Worm (Caenorhabditis elegans): Measurements from ENCODE around the gene Y56A3A.7.

Y56A3A.7 gene

DNA sequence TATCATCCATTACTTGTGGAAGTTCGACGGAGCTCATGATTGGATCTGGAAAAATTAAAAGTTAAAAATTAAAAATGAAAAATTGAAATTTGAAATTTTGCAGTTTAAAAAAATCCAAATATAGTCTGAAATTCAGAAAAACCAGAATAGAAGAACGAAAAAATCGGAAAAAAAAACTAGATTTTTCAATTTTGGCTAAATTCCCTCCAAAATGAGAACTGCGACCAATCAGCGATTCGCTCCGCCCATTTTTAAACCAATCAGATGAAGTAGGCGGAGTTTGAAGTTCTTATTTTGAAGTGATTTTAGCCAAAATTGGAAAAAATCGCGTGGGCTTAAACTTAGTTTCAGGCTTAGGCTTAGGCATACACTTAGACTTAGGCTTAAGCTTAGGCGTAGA lies at the start of gene Y56A3A.7:
Gene Y56A3A.7 (minus strand): TSS at position 47 of the 400 bp plus-strand sequence.
- TF ChIP-seq aha-1 (tag) (peak; percentile 53), snpc-4 (tag; optimal IDR thresholded peaks at IDR 0.05) (no peak), F10B5.3 (tag; optimal IDR thresholded peaks at IDR 0.05) (no peak)

DNA sequence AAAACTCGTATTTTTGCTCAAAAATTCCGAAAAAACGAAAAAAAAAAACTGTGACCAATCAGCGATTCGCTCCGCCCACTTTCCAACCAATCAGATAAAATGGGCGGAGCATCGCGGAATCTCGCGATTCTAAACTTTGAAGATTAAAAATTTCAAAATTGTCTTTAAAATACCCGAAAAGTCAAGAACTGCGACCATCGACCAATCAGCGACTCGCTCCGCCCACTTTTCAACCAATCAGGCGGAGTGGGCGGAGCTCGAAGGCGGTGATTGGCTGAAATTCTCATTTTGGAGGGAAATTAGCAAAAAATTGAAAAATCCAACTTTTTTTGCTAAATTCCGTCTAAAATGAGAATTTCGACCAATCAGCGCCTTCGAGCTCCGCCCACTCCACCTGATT lies 49.0 kb upstream of the Y56A3A.7 start:
- TF ChIP-seq php-3 (GFP tag; IDR thresholded peaks at IDR 0.05) (no peak), snpc-4 (tag; optimal IDR thresholded peaks at IDR 0.05) (no peak), F26F4.8 (GFP tag; conservative IDR thresholded peaks at IDR 0.05) (no peak), D1046.2 (GFP tag; IDR thresholded peaks at IDR 0.05) (no peak), zip-11 (GFP tag; IDR thresholded peaks at IDR 0.05) (no peak), aha-1 (tag) (no peak), R02D3.7 (tag; optimal IDR thresholded peaks at IDR 0.05) (no peak), nhr-41 (GFP tag; IDR thresholded peaks at IDR 0.05) (no peak), aly-2 (tag; optimal IDR thresholded peaks at IDR 0.05) (no peak)

DNA sequence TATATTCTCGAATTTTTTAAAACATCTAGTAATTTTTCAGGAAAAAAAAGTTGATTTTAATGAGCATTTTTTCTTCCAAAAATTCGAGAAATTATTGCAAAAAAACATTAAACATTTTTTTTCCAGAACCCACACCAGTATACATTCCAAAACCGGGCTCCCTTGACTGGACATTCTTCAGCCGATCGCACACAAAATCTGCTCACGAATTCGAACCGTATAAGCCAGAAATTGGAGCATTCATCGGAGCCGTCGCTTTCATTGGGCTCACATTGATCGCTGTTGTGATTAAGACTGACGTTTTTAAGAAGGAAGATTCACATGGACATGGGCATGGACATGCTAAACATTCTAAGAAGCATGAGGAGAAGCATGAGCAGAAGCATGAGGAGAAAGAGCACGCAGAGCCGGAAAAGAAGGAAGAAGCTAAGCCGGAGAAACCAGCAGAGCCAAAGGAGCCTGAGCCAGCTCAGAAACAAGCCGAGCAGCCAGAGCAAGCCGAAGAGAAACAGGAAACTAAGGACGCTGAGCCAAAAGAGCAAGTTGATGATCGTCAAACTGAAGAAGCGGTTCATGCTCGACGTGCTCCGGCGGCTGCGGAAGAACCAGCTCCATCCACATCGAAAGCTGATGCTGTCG lies 45.0 kb upstream of the Y56A3A.7 start:
- TF ChIP-seq set-16 (GFP tag; IDR thresholded peaks at IDR 0.05) (peak; percentile 82), F26F4.8 (GFP tag; conservative IDR thresholded peaks at IDR 0.05) (no peak), unc-62 (GFP tag; optimal IDR thresholded peaks at IDR 0.05 in 1 of 2) (peak in 1 of 2 experiments; percentile 94), unc-62 (tag; optimal IDR thresholded peaks at IDR 0.05) (no peak), mdl-1 (tag; optimal IDR thresholded peaks at IDR 0.05) (no peak), nhr-25 (tag; optimal IDR thresholded peaks at IDR 0.05; ENCODE audit: borderline replicate concordance, insufficient read depth) (no peak), lim-7 (GFP tag; IDR thresholded peaks at IDR 0.05) (no peak), mep-1 (tag; optimal IDR thresholded peaks at IDR 0.05) (no peak), dve-1 (tag; optimal IDR thresholded peaks at IDR 0.05; ENCODE audit: insufficient read depth) (no peak), saeg-2 (GFP tag; IDR thresholded peaks at IDR 0.05) (no peak), dmd-6 (GFP tag; IDR thresholded peaks at IDR 0.05) (no peak), ceh-28 (tag; optimal IDR thresholded peaks at IDR 0.05) (no peak), snpc-4 (tag; optimal IDR thresholded peaks at IDR 0.05) (no peak)

DNA sequence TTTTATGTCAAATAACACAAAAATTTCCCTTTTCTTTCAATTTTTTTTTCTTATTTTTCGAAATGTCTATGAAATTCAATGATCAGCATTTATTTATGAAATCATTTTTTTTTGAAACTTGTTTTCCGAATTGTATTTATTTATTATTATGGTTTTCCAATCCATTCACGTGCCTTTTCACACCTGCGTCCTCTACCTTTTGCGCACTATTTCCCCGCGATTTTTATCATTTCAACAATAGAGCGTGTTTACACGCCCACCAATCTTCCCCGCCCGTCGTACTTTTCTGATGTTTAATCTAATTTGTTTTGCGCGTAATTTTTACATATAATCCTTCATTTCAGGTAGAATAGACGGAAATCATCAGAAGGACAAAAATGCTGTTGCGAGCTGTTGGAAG lies 43.0 kb upstream of the Y56A3A.7 start, which contains the start of gene wah-1:
Gene wah-1 (plus strand): TSS at position 345 of the 400 bp plus-strand sequence.
- TF ChIP-seq pha-4 (GFP tag; IDR thresholded peaks at IDR 0.05): no peak
- peak; percentile 42 for TF ChIP-seq pha-4 (tag; optimal IDR thresholded peaks at IDR 0.05)
- TF ChIP-seq lsy-2 (tag; optimal IDR thresholded peaks at IDR 0.05): peak in 1 of 2 experiments; percentile 2
- TF ChIP-seq ama-1 (optimal IDR thresholded peaks at IDR 0.05): peak; percentile 59
- TF ChIP-seq daf-16 (GFP tag; optimal IDR thresholded peaks at IDR 0.05): peak in 1 of 2 experiments; percentile 28
- TF ChIP-seq daf-16 (tag; optimal IDR thresholded peaks at IDR 0.05): peak; percentile 96
- TF ChIP-seq ces-1 (GFP tag; optimal IDR thresholded peaks at IDR 0.05): no peak
- no peak for TF ChIP-seq set-16 (GFP tag; IDR thresholded peaks at IDR 0.05)
- TF ChIP-seq hlh-30 (tag; optimal IDR thresholded peaks at IDR 0.05; ENCODE audit: insufficient read depth): peak; percentile 87
- peak; percentile 32 for TF ChIP-seq dve-1 (tag; optimal IDR thresholded peaks at IDR 0.05; ENCODE audit: insufficient read depth)
- TF ChIP-seq egl-43 (GFP tag; IDR thresholded peaks at IDR 0.05): no peak
- peak in 1 of 2 experiments; percentile 74 for TF ChIP-seq mdl-1 (tag; optimal IDR thresholded peaks at IDR 0.05)
- TF ChIP-seq lin-38 (GFP tag; IDR thresholded peaks at IDR 0.05): peak; percentile 41

DNA sequence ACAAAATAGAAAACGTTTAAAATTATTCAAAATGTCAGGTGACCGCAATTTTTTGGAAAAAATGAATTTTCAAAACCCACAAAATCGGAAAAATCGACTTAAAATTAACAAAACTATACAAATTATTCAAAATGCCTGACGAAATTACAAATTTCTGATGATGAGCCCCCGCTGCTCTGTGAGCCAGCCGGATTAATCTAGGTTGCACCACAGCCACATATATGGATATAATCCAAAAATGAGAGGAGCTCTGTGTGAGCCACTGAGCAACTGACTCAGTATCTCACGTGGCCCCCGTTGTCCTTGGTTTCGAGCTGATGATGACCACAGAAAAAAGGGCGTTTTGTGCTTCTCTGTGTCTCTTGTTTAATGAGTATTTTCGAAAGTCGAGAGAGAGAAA lies 38.2 kb upstream of the Y56A3A.7 start:
- TF ChIP-seq R02D3.7 (tag; optimal IDR thresholded peaks at IDR 0.05): no peak
- TF ChIP-seq tra-1 (GFP tag; IDR thresholded peaks at IDR 0.05): no peak
- TF ChIP-seq lir-3 (tag; optimal IDR thresholded peaks at IDR 0.05): no peak
- TF ChIP-seq ces-1 (GFP tag; optimal IDR thresholded peaks at IDR 0.05): no peak
- TF ChIP-seq ceh-32 (tag; optimal IDR thresholded peaks at IDR 0.05; ENCODE audit: poor library complexity): no peak
- no peak for TF ChIP-seq ztf-7 (tag; optimal IDR thresholded peaks at IDR 0.05)
- no peak for TF ChIP-seq madf-5 (GFP tag; IDR thresholded peaks at IDR 0.05)
